Worm (Caenorhabditis elegans) whole organism, late embryonic: ENCODE data around the gene Y82E9BL.1.

Experiments
- ceh-19 ChIP-seq: fragments of 200-800 bp; sonication (Bioruptor generic); optimal IDR thresholded peaks from 2 replicates; lab custom pipeline; 2018; ENCODE audit warnings: mild to moderate bottlenecking, missing genetic modification characterization, missing compliant biosample characterization
- ceh-22 ChIP-seq: sonication (generic microtip); optimal IDR thresholded peaks from 2 replicates; lab custom pipeline; 2017; ENCODE audit warnings: missing biosample characterization, missing genetic modification characterization
- ceh-24 ChIP-seq: sonication (generic microtip); optimal IDR thresholded peaks from 2 replicates; lab custom pipeline; 2016; ENCODE audit warnings: mild to moderate bottlenecking, missing genetic modification characterization, missing compliant biosample characterization
- fkh-10 ChIP-seq: fragments of 150-350 bp; optimal IDR thresholded peaks from 2 replicates; lab custom pipeline; 2014; ENCODE audit warnings: missing biosample characterization, missing genetic modification reagents, missing genetic modification characterization
- hlh-15 ChIP-seq: sonication (generic microtip); optimal IDR thresholded peaks from 2 replicates; lab custom pipeline; 2016; ENCODE audit warnings: missing genetic modification characterization, missing compliant biosample characterization
- lin-11 ChIP-seq: fragments of 200-800 bp; sonication (Bioruptor generic); optimal IDR thresholded peaks from 2 replicates; lab custom pipeline; 2018; ENCODE audit warnings: mild to moderate bottlenecking, missing genetic modification characterization, missing compliant biosample characterization
- madf-2 ChIP-seq: sonication (generic microtip); optimal IDR thresholded peaks from 2 replicates; lab custom pipeline; 2017; ENCODE audit warnings: missing genetic modification characterization, missing compliant biosample characterization
- nfya-1 ChIP-seq: sonication (generic microtip); optimal IDR thresholded peaks from 2 replicates; lab custom pipeline; 2017; ENCODE audit warnings: missing genetic modification characterization, mild to moderate bottlenecking, missing compliant biosample characterization, antibody characterized with exemption, moderate library complexity
- nhr-11 ChIP-seq: fragments of 150-350 bp; optimal IDR thresholded peaks from 2 replicates; lab custom pipeline; 2014; ENCODE audit warnings: missing biosample characterization, missing genetic modification characterization
- pha-4 ChIP-seq: fragments of 150-350 bp; optimal IDR thresholded peaks from 2 replicates; lab custom pipeline; 2018; ENCODE audit warnings: missing biosample characterization, missing genetic modification reagents, missing genetic modification characterization
- pqm-1 ChIP-seq: sonication (generic microtip); optimal IDR thresholded peaks from 2 replicates; lab custom pipeline; 2016; ENCODE audit warnings: missing genetic modification characterization, missing compliant biosample characterization
- ttx-3 ChIP-seq: sonication (generic microtip); optimal IDR thresholded peaks from 2 replicates; lab custom pipeline; 2016; ENCODE audit warnings: missing genetic modification reagents, missing genetic modification characterization, missing compliant biosample characterization
- unc-55 ChIP-seq: sonication (generic microtip); optimal IDR thresholded peaks from 2 replicates; lab custom pipeline; 2017; ENCODE audit warnings: missing biosample characterization, missing genetic modification reagents, missing genetic modification characterization

DNA sequence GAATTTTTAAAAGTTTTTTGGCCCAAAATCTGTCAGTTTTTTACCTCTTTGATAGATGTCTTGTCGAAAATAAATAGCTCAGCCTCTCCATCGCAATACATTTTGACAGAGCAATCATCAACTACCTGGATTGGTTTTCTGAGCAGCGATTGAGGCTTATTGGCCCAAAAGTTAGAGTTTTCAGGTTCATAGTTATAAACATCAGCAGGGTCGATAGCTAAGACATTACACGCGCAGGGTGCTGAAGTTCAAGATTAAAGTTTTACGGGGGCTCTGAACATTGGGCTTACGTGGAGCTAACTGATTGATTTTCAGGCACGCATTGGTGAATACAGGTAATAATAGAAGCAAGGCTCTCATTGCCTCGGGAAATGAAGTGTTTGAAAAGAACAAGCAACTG, 4.4 kb upstream of the Y82E9BL.1 start, which contains the start of gene Y82E9BR.9:
- no peak for TF ChIP-seq hlh-15 (tag; lab: Kevin White, UChicago)
- no peak for TF ChIP-seq lin-11 (tag; lab: Kevin White, UChicago)
- no peak for TF ChIP-seq fkh-10 (GFP tag; lab: Kevin White, UChicago)
- TF ChIP-seq ceh-19 (GFP tag; lab: Kevin White, UChicago) = no peak
- no peak for TF ChIP-seq ceh-22 (tag; lab: Kevin White, UChicago)
- TF ChIP-seq ceh-24 (tag; lab: Kevin White, UChicago) = no peak
- TF ChIP-seq nfya-1 (tag; lab: Kevin White, UChicago) = no peak
- no peak for TF ChIP-seq pha-4
- no peak for TF ChIP-seq ttx-3
- TF ChIP-seq unc-55 (GFP tag; lab: Kevin White, UChicago) = no peak
- no peak for TF ChIP-seq nhr-11 (tag; lab: Kevin White, UChicago)
- TF ChIP-seq madf-2 (tag; lab: Kevin White, UChicago) = no peak
- TF ChIP-seq pqm-1 (tag; lab: Kevin White, UChicago) = no peak
